Worm (Caenorhabditis elegans) whole organism, young adult: ENCODE results near the gene W03D2.9.

Experiments
- egrh-3 ChIP-seq: fragments of 200-800 bp; sonication (Bioruptor generic); IDR thresholded peaks from 2 replicates; pipeline ENCODE4 v1.3.6; 2022; ENCODE audit warnings: missing genetic modification reagents, missing genetic modification characterization, missing compliant biosample characterization
- madf-10 ChIP-seq: sonication (generic microtip); optimal IDR thresholded peaks from 2 replicates; lab custom pipeline; 2016; ENCODE audit warnings: mild to moderate bottlenecking, missing genetic modification characterization, missing compliant biosample characterization
- snpc-1.3 ChIP-seq: sonication (generic microtip); optimal IDR thresholded peaks from 2 replicates; lab custom pipeline; 2017; ENCODE audit warnings: missing genetic modification characterization, mild to moderate bottlenecking, missing compliant biosample characterization, antibody characterized with exemption, moderate library complexity, missing genotype, missing genetic modification reagents; ENCODE audit not compliant: insufficient read depth
- snpc-4 ChIP-seq, 5 experiments: fragments of 150-350 bp in 1 of 5; sonication (generic microtip) in 4 of 5; optimal IDR thresholded peaks; 2 replicates each; lab custom pipeline; 2014 to 2018; ENCODE audit warnings: missing genetic modification characterization in 5 of 5, missing biosample characterization in 3 of 5, antibody characterized with exemption in 2 of 5, mild to moderate bottlenecking in 2 of 5, missing compliant biosample characterization in 2 of 5, missing genotype in 2 of 5, moderate library complexity in 2 of 5, missing genetic modification reagents in 1 of 5

DNA sequence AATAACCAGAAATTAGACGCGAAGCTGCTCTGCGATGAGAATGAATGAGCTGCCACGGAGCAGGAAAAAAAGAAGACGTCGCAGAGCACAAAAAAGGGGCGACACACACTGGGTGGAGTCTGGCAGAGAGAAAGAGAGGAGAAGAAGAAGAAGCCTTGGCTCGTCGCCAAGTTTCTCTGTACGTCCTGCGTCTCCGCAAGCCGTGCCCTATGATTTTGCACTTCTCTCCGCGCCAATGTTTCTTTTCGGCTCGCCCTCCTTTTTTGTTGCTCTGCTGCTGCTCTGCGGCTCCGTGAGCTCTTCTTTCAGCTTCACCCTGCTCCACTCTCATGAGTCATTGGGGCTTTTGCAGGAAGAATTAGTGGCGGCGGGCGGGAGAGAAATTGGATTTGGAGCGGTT lies 39.6 kb downstream of the W03D2.9 start, which contains the start of gene hlh-30:
- TF ChIP-seq egrh-3: peak; percentile 61
- TF ChIP-seq madf-10 (tag; lab: Kevin White, UChicago): no peak
- no peak for TF ChIP-seq snpc-1.3 (tag; lab: Kevin White, UChicago)
- no peak for TF ChIP-seq snpc-4 (GFP tag; optimal IDR thresholded peaks at IDR 0.05; lab: Kevin White, UChicago)
- no peak for TF ChIP-seq snpc-4 (tag; optimal IDR thresholded peaks at IDR 0.05; lab: Kevin White, UChicago)
